Worm (Caenorhabditis elegans) whole organism, mixed stage, embryonic: ENCODE results near the gene ham-1.
"Not testable (repeated sequence)": the region's sequence is repeated elsewhere in the genome, so short reads cannot be mapped to it uniquely, and the experiment has no call there.

Experiments used
- ces-1 ChIP-seq: fragments of 150-350 bp; optimal IDR thresholded peaks from 2 replicates; lab custom pipeline; 2014; ENCODE audit warnings: missing biosample characterization, missing genetic modification reagents, missing genetic modification characterization
- ham-2 ChIP-seq: fragments of 200-800 bp; sonication (Bioruptor generic); optimal IDR thresholded peaks from 2 replicates; lab custom pipeline; 2018; ENCODE audit warnings: mild to moderate bottlenecking, missing genetic modification characterization, missing compliant biosample characterization
- lin-13 ChIP-seq: fragments of 150-350 bp; optimal IDR thresholded peaks from 2 replicates; lab custom pipeline; 2014; ENCODE audit warnings: missing biosample characterization, missing genetic modification characterization
- sem-2 ChIP-seq: fragments of 200-800 bp; sonication (Bioruptor generic); optimal IDR thresholded peaks from 2 replicates; lab custom pipeline; 2018; ENCODE audit warnings: mild to moderate bottlenecking, missing genetic modification characterization, missing compliant biosample characterization
- snpc-4 ChIP-seq: fragments of 150-350 bp; optimal IDR thresholded peaks from 2 replicates; lab custom pipeline; 2014; ENCODE audit warnings: missing biosample characterization, missing genetic modification characterization
- sptf-1 ChIP-seq: sonication (generic microtip); optimal IDR thresholded peaks from 2 replicates; lab custom pipeline; 2017; ENCODE audit warnings: mild to moderate bottlenecking, missing genetic modification characterization, moderate library complexity, missing compliant biosample characterization
- unc-39 ChIP-seq: fragments of 150-350 bp; optimal IDR thresholded peaks from 2 replicates; lab custom pipeline; 2014; ENCODE audit warnings: missing biosample characterization, missing genetic modification characterization

ce11 chrIV:12505397-12505796 lies 36.6 kb upstream of the ham-1 start, which contains the start of gene sru-17:
- not testable (repeated sequence) for TF ChIP-seq lin-13; unc-39; sem-2 (GFP tag; lab: Kevin White, UChicago); snpc-4 (tag; lab: Kevin White, UChicago); ces-1 (GFP tag; lab: Kevin White, UChicago); sptf-1 (tag; lab: Kevin White, UChicago); ham-2 (GFP tag; lab: Kevin White, UChicago)
